Worm (Caenorhabditis elegans) whole organism, L4/young adult: ENCODE data around the gene Y44A6D.3.

Experiments used
- W03F9.2 ChIP-seq: fragments of 150-350 bp; optimal IDR thresholded peaks from 2 replicates; lab custom pipeline; 2014; ENCODE audit warnings: missing biosample characterization, missing genetic modification characterization
- dao-5 ChIP-seq: sonication (generic microtip); optimal IDR thresholded peaks from 2 replicates; lab custom pipeline; 2016; ENCODE audit warnings: missing genotype, missing genetic modification characterization, moderate library complexity, missing compliant biosample characterization
- him-1 ChIP-seq: sonication (generic microtip); optimal IDR thresholded peaks from 2 replicates; lab custom pipeline; 2016; ENCODE audit warnings: missing genotype, missing genetic modification reagents, missing genetic modification characterization, missing compliant biosample characterization

DNA sequence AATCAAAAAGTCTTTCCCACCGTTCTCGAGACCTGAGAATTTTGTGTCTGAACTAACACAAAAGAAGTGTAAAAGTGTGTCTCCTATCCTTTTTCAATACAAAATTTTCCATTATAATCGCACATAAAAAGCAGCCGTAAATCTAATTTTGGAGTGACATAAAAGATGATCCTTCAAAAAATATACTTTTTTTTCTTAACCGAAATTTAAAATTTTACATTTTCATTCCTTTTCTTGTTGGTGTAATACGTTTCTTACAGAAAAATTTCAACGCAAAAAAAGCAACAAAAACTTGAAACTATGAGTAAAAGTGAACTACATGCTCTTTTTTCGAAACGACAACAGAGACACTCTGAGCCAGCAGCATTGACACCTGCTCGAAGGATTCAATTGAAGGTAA, 14.8 kb upstream of the Y44A6D.3 start, which contains the start of gene Y44A6D.6:
- TF ChIP-seq dao-5 = no peak
- no peak for TF ChIP-seq him-1 (tag; lab: Kevin White, UChicago)
- no peak for TF ChIP-seq W03F9.2 (tag; lab: Kevin White, UChicago)
